Worm (Caenorhabditis elegans): ENCODE results near the gene fbxc-14.

- TF ChIP-seq ceh-28 (tag; optimal IDR thresholded peaks at IDR 0.05) (no peak), tbx-2 (tag; optimal IDR thresholded peaks at IDR 0.05) (no peak), lin-39 (tag; optimal IDR thresholded peaks at IDR 0.05) (no peak), nhr-28 (tag; optimal IDR thresholded peaks at IDR 0.05) (no peak), snpc-4 (tag; optimal IDR thresholded peaks at IDR 0.05) (no peak), nhr-77 (tag; optimal IDR thresholded peaks at IDR 0.05) (no peak), elt-3 (tag; optimal IDR thresholded peaks at IDR 0.05) (no peak), nhr-237 (tag; optimal IDR thresholded peaks at IDR 0.05) (no peak), pha-4 (tag; optimal IDR thresholded peaks at IDR 0.05) (no peak), ama-1 (optimal IDR thresholded peaks at IDR 0.05) (no peak), nhr-23 (tag; optimal IDR thresholded peaks at IDR 0.05) (no peak)
Observed at ce11 chrII:999493-999892, 25.4 kb downstream of the fbxc-14 start, which contains the start of gene fbxb-29.
